Worm (Caenorhabditis elegans) whole organism, L4 larva: ENCODE measurements around the gene K02F3.12.

Experiments
- aly-2 ChIP-seq: sonication (generic microtip); optimal IDR thresholded peaks from 2 replicates; lab custom pipeline; 2018; ENCODE audit warnings: missing biosample characterization, missing genetic modification characterization
- ama-1 ChIP-seq: fragments of 150-350 bp; optimal IDR thresholded peaks from 2 replicates; lab custom pipeline; 2014; ENCODE audit warnings: inconsistent platforms, mixed read lengths
- ceh-20 ChIP-seq: fragments of 200-800 bp; sonication (Bioruptor generic); IDR thresholded peaks from 2 replicates; pipeline ENCODE4 v1.3.6; 2022; ENCODE audit warnings: missing genetic modification reagents, missing genetic modification characterization, missing compliant biosample characterization
- dmd-6 ChIP-seq: fragments of 200-800 bp; sonication (Bioruptor generic); IDR thresholded peaks from 2 replicates; pipeline ENCODE4 v1.3.6; 2022; ENCODE audit warnings: missing genetic modification reagents, missing genetic modification characterization, missing compliant biosample characterization
- fos-1 ChIP-seq: fragments of 150-350 bp; optimal IDR thresholded peaks from 2 replicates; lab custom pipeline; 2014; ENCODE audit warnings: missing biosample characterization, missing genetic modification characterization
- nhr-11 ChIP-seq: fragments of 150-350 bp; optimal IDR thresholded peaks from 2 replicates; lab custom pipeline; 2014; ENCODE audit warnings: missing biosample characterization, missing genetic modification characterization
- nhr-76 ChIP-seq: fragments of 150-350 bp; optimal IDR thresholded peaks from 2 replicates; lab custom pipeline; 2014; ENCODE audit warnings: missing biosample characterization, missing genetic modification characterization
- nhr-77 ChIP-seq: fragments of 150-350 bp; optimal IDR thresholded peaks from 2 replicates; lab custom pipeline; 2014; ENCODE audit warnings: missing biosample characterization, missing genetic modification characterization
- pha-4 ChIP-seq, 2 experiments: fragments of 150-350 bp in 1 of 2; fragments of 200-800 bp in 1 of 2; sonication (Bioruptor generic) in 1 of 2; IDR thresholded peaks in 1 of 2; optimal IDR thresholded peaks in 1 of 2; 2 replicates each; pipeline versions ENCODE4 v1.3.6 to Lab custom; 2014 to 2022; ENCODE audit warnings: missing genetic modification characterization in 2 of 2, missing genetic modification reagents in 2 of 2, missing biosample characterization in 1 of 2, missing compliant biosample characterization in 1 of 2
- rbr-2 ChIP-seq: sonication (generic microtip); optimal IDR thresholded peaks from 2 replicates; lab custom pipeline; 2016; ENCODE audit warnings: missing genotype, missing genetic modification characterization, missing compliant biosample characterization
- unc-39 ChIP-seq: sonication (generic microtip); optimal IDR thresholded peaks from 2 replicates; lab custom pipeline; 2017; ENCODE audit warnings: missing biosample characterization, missing genetic modification characterization

ce11 chrIII:844577-844976 is 11.8 kb upstream of the K02F3.12 start:
- TF ChIP-seq nhr-77 = no peak
- TF ChIP-seq unc-39 = no peak
- no peak for TF ChIP-seq nhr-11 (tag; lab: Kevin White, UChicago)
- no peak for TF ChIP-seq aly-2 (tag; lab: Kevin White, UChicago)
- no peak for TF ChIP-seq nhr-76 (tag; lab: Kevin White, UChicago)
- no peak for TF ChIP-seq ama-1 (lab: Kevin White, UChicago)
- TF ChIP-seq rbr-2 = no peak
- no peak for TF ChIP-seq pha-4 (GFP tag; IDR thresholded peaks at IDR 0.05; lab: Robert Waterston, UW)
- TF ChIP-seq pha-4 (tag; optimal IDR thresholded peaks at IDR 0.05; lab: Kevin White, UChicago) = no peak
- TF ChIP-seq ceh-20 (GFP tag; lab: Robert Waterston, UW) = no peak
- TF ChIP-seq dmd-6 (GFP tag; lab: Robert Waterston, UW) = no peak
- TF ChIP-seq fos-1 = no peak
